Worm (Caenorhabditis elegans): ENCODE data around the gene tag-335.
"Not testable (repeated sequence)": the region's sequence is repeated elsewhere in the genome, so short reads cannot be mapped to it uniquely, and the experiment has no call there.

The tag-335 gene

DNA sequence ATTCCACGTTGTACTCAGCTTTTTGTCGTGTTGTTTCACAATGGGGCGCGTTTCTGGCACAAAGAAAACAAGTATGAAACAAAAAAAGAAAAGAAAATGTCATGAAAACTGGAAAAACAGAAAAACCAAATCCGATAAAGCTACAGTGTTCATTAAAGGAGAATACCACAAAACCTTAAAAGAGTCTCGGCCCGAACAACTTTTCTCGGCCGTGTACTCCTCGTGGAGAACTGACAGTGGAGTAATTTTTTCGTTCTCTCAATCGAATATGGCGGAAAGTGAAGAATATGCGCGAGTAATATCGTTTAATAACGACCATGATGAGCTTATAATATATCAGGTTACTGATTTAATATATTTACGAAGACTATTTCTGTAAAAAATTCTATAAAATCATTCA is at the start of gene tag-335, which contains the start of gene vkmt-1:
Gene tag-335, minus strand, starts transcription at position 88 of the 400 bp plus-strand sequence.
Gene vkmt-1, plus strand, starts transcription at position 219 of the 400 bp plus-strand sequence.
- TF ChIP-seq nhr-129 (tag; optimal IDR thresholded peaks at IDR 0.05) (peak; percentile 63), lsy-2 (tag; optimal IDR thresholded peaks at IDR 0.05) (peak in 1 of 2 experiments; percentile 68), crh-2 (tag; optimal IDR thresholded peaks at IDR 0.05) (peak; percentile 18), nhr-77 (tag; optimal IDR thresholded peaks at IDR 0.05) (no peak), nhr-21 (tag; optimal IDR thresholded peaks at IDR 0.05) (no peak)

ce11 chrIV:12326932-12327331 is 48.5 kb upstream of the tag-335 start, which contains the start of gene F19B6.3:
Gene F19B6.3, plus strand, starts transcription at chrIV:12327232.
- TF ChIP-seq F13H6.1, nhr-237, elt-1 (tag; optimal IDR thresholded peaks at IDR 0.05): not testable (repeated sequence)

DNA sequence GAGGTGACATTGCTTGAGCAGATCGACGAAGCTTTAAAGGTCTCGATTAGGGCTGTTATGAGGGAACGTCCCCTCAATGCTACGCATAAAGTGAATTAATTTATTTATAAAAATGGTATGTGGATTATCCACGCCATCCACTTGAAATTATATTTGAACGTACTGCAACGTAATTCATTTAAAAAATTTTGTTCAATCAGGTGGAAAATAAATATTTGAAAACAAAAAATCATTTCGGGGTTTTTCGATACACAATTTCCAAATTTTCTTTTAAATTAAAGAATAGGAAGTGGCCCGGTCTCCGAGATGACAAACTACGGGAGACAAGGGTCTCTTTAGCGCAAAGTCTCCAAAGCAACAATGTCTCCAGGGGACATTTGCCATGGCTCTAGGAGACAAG is 33.2 kb upstream of the tag-335 start, which contains the start of gene oac-58:
Gene oac-58, minus strand, starts transcription at position 101 of the 400 bp plus-strand sequence.
- no peak for TF ChIP-seq unc-62 (GFP tag; optimal IDR thresholded peaks at IDR 0.05)
- TF ChIP-seq sma-3 (GFP tag; optimal IDR thresholded peaks at IDR 0.05): no peak
- TF ChIP-seq snpc-4 (tag; optimal IDR thresholded peaks at IDR 0.05): no peak
- no peak for TF ChIP-seq gmeb-1 (tag; optimal IDR thresholded peaks at IDR 0.05)
- no peak for TF ChIP-seq nhr-77 (tag; optimal IDR thresholded peaks at IDR 0.05)
- no peak for TF ChIP-seq zag-1 (tag; optimal IDR thresholded peaks at IDR 0.05)
- TF ChIP-seq unc-39 (tag; optimal IDR thresholded peaks at IDR 0.05): no peak
- no peak for TF ChIP-seq skn-1 (tag; optimal IDR thresholded peaks at IDR 0.05)
- TF ChIP-seq sma-9 (GFP tag; optimal IDR thresholded peaks at IDR 0.05): no peak
- TF ChIP-seq sma-9 (tag; optimal IDR thresholded peaks at IDR 0.05): no peak
- TF ChIP-seq nhr-21 (tag; optimal IDR thresholded peaks at IDR 0.05): no peak
- no peak for TF ChIP-seq egl-27 (tag; optimal IDR thresholded peaks at IDR 0.05)
- TF ChIP-seq blmp-1 (tag; optimal IDR thresholded peaks at IDR 0.05; ENCODE audit: insufficient read depth): no peak
- no peak for TF ChIP-seq nhr-129 (tag; optimal IDR thresholded peaks at IDR 0.05)
- no peak for TF ChIP-seq mbf-1 (tag; optimal IDR thresholded peaks at IDR 0.05)
- TF ChIP-seq nhr-237 (tag; optimal IDR thresholded peaks at IDR 0.05): no peak
- TF ChIP-seq sem-4 (tag; optimal IDR thresholded peaks at IDR 0.05): no peak
- no peak for TF ChIP-seq ZK546.5 (tag; optimal IDR thresholded peaks at IDR 0.05)

ce11 chrIV:12307720-12308119 is 29.3 kb upstream of the tag-335 start, which contains the start of gene oac-57:
Gene oac-57, minus strand, starts transcription at chrIV:12307820.
- TF ChIP-seq nhr-6 (tag; optimal IDR thresholded peaks at IDR 0.05): no peak
- TF ChIP-seq unc-55 (GFP tag; optimal IDR thresholded peaks at IDR 0.05): no peak
- TF ChIP-seq R02D3.7 (tag; optimal IDR thresholded peaks at IDR 0.05): no peak
- no peak for TF ChIP-seq sma-3 (GFP tag; optimal IDR thresholded peaks at IDR 0.05)
- TF ChIP-seq elt-3 (tag; optimal IDR thresholded peaks at IDR 0.05): no peak
- TF ChIP-seq nhr-12 (tag; optimal IDR thresholded peaks at IDR 0.05): no peak
- no peak for TF ChIP-seq egl-27 (tag; optimal IDR thresholded peaks at IDR 0.05)
- TF ChIP-seq snpc-4 (tag; optimal IDR thresholded peaks at IDR 0.05): no peak
- no peak for TF ChIP-seq ztf-11 (tag; optimal IDR thresholded peaks at IDR 0.05)
- no peak for TF ChIP-seq lsy-2 (tag; optimal IDR thresholded peaks at IDR 0.05)
- TF ChIP-seq nhr-10 (tag; optimal IDR thresholded peaks at IDR 0.05): no peak
- TF ChIP-seq zag-1 (tag; optimal IDR thresholded peaks at IDR 0.05): no peak
- TF ChIP-seq nhr-11 (tag; optimal IDR thresholded peaks at IDR 0.05): no peak
- TF ChIP-seq gmeb-1 (tag; optimal IDR thresholded peaks at IDR 0.05): no peak
- TF ChIP-seq skn-1 (tag; optimal IDR thresholded peaks at IDR 0.05): no peak
- TF ChIP-seq lin-13 (GFP tag; optimal IDR thresholded peaks at IDR 0.05): no peak
- no peak for TF ChIP-seq mab-5 (tag; optimal IDR thresholded peaks at IDR 0.05)
- TF ChIP-seq ZK546.5 (tag; optimal IDR thresholded peaks at IDR 0.05): no peak

DNA sequence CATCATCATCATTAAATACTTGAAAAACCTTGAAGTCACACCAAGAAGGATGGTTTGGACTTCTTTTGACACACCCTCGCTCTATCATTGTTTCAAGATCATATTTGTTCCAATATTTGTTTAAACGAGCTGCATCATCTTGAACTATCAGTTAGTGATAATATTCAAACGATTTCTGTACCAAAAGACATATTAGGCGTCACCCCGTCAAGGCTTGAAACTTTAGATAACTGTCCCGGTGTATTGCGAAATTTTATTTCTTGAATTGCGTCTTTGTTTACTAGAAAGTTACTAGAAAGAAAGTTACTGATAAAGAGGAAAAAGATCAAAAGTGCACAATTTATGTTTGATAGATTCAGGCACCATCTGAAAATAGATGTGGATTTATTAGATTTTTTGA is 27.6 kb upstream of the tag-335 start:
- TF ChIP-seq fos-1 (tag; optimal IDR thresholded peaks at IDR 0.05) (peak; percentile 89), sma-9 (GFP tag; optimal IDR thresholded peaks at IDR 0.05) (peak; percentile 40), sma-9 (tag; optimal IDR thresholded peaks at IDR 0.05) (no peak), nhr-12 (tag; optimal IDR thresholded peaks at IDR 0.05) (no peak)

DNA sequence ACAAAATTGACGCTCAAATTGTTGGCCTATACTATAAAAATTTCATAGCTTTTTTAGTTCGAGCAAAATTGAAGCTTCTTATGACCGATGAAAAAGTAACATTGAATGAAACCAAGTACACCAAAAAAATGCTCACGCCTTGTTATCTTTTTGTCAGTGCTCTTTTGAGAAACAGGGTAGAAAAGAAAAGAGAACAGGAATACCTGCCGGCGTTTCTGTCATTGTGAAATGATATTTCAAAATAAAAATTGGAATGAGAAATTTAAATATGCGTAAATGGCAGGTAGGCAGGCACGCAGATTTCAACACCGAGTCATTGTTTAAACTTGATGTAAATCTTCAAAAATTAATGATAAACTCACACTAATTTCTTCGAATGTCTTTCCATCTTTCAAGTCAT is 26.4 kb upstream of the tag-335 start:
- no peak for TF ChIP-seq mab-5 (tag; optimal IDR thresholded peaks at IDR 0.05)
- TF ChIP-seq ztf-1 (GFP tag; conservative IDR thresholded peaks at IDR 0.05): no peak
- TF ChIP-seq ztf-11 (tag; optimal IDR thresholded peaks at IDR 0.05): no peak
- TF ChIP-seq unc-62 (GFP tag; optimal IDR thresholded peaks at IDR 0.05): no peak
- TF ChIP-seq dmd-4 (tag; optimal IDR thresholded peaks at IDR 0.05): no peak
- no peak for TF ChIP-seq ceh-82 (tag; optimal IDR thresholded peaks at IDR 0.05)
- no peak for TF ChIP-seq crh-2 (tag; optimal IDR thresholded peaks at IDR 0.05)
- no peak for TF ChIP-seq nhr-6 (tag; optimal IDR thresholded peaks at IDR 0.05)
- TF ChIP-seq nhr-12 (tag; optimal IDR thresholded peaks at IDR 0.05): no peak
- no peak for TF ChIP-seq aly-2 (tag; optimal IDR thresholded peaks at IDR 0.05)
- TF ChIP-seq sma-9 (GFP tag; optimal IDR thresholded peaks at IDR 0.05): no peak
- TF ChIP-seq sma-9 (tag; optimal IDR thresholded peaks at IDR 0.05): no peak
- no peak for TF ChIP-seq nhr-10 (tag; optimal IDR thresholded peaks at IDR 0.05)
- no peak for TF ChIP-seq nhr-237 (tag; optimal IDR thresholded peaks at IDR 0.05)
- no peak for TF ChIP-seq zag-1 (tag; optimal IDR thresholded peaks at IDR 0.05)
- TF ChIP-seq mdl-1 (tag; optimal IDR thresholded peaks at IDR 0.05): no peak

All from whole organism, L2 larva.